Worm (Caenorhabditis elegans) whole organism, L4 larva: ENCODE measurements around the gene C04B4.6.

Experiments
- T20F7.1 ChIP-seq: fragments of 200-800 bp; sonication (Bioruptor generic); optimal IDR thresholded peaks from 2 replicates; lab custom pipeline; 2018; ENCODE audit warnings: mild to moderate bottlenecking, missing genetic modification characterization, missing compliant biosample characterization
- aly-2 ChIP-seq: sonication (generic microtip); optimal IDR thresholded peaks from 2 replicates; lab custom pipeline; 2018; ENCODE audit warnings: missing biosample characterization, missing genetic modification characterization
- ceh-62 ChIP-seq: sonication (generic microtip); optimal IDR thresholded peaks from 2 replicates; lab custom pipeline; 2017; ENCODE audit warnings: missing biosample characterization, missing genetic modification characterization
- dpl-1 ChIP-seq: fragments of 150-350 bp; optimal IDR thresholded peaks from 2 replicates; lab custom pipeline; 2014; ENCODE audit warnings: missing biosample characterization, missing genetic modification reagents, missing genetic modification characterization
- egl-27 ChIP-seq: sonication (generic microtip); optimal IDR thresholded peaks from 3 replicates; lab custom pipeline; 2017; ENCODE audit warnings: missing biosample characterization, missing genetic modification reagents, missing genetic modification characterization
- mdl-1 ChIP-seq, 2 experiments: fragments of 150-350 bp in 1 of 2; sonication (generic microtip) in 1 of 2; optimal IDR thresholded peaks; 2 replicates each; lab custom pipeline; 2014 to 2017; ENCODE audit warnings: missing biosample characterization in 2 of 2, missing genetic modification characterization in 2 of 2
- nhr-10 ChIP-seq: fragments of 150-350 bp; optimal IDR thresholded peaks from 2 replicates; lab custom pipeline; 2014; ENCODE audit warnings: missing biosample characterization, missing genetic modification characterization

DNA sequence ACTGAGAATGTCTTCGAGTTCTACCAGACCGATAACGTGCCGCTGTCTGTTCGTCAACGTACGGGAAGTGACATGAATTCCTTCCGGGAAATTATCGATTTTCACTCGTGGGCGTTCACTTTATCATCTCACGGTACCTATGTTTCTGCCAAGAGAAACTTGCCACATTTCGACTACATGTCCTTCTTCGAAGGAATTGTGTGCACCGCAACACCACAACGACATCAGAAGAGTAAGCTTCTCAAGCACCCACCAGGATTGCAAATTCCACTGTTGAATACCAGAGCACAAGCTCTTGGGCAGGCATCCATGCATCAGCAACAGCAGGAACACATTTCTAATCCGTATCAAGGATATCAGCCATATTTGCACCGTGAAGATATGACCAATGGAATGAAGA, 8.7 kb upstream of the C04B4.6 start:
- TF ChIP-seq dpl-1 (GFP tag; lab: Kevin White, UChicago) (no peak), ceh-62 (tag; lab: Kevin White, UChicago) (no peak), T20F7.1 (GFP tag; lab: Kevin White, UChicago) (no peak), mdl-1 (tag; optimal IDR thresholded peaks at IDR 0.05; lab: Kevin White, UChicago) (no peak), nhr-10 (no peak), egl-27 (tag; lab: Kevin White, UChicago) (no peak), aly-2 (tag; lab: Kevin White, UChicago) (no peak)
